Worm (Caenorhabditis elegans): ENCODE measurements around the gene apc-10.

DNA sequence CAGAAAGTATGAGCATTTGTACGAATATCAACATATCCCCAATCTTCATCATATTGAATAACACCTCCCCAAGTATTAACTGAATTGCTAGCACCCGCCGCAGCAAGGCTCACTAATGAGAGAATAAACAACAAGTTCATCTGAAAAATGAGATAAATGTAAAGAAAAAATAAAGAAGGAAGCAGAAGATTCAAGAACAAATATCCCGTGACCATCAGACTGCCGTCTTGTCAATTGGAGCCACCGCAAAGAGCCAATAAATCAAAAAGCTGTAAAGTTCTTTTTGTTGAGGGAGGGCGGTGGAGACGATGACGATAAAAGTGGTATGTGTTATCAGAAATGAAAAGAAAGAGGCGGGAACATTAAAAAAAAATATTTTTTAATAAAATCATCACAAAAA lies 27.3 kb upstream of the apc-10 start, which contains the start of gene Y32F6A.5:
- TF ChIP-seq flt-1 (GFP tag; IDR thresholded peaks at IDR 0.05): no peak
- TF ChIP-seq med-1 (GFP tag; optimal IDR thresholded peaks at IDR 0.05; ENCODE audit: insufficient read depth): no peak
- TF ChIP-seq ref-1 (GFP tag; conservative IDR thresholded peaks at IDR 0.05): no peak
- TF ChIP-seq tab-1 (GFP tag; IDR thresholded peaks at IDR 0.05): no peak
